Worm (Caenorhabditis elegans) whole organism, L3 larva: ENCODE measurements around the gene gen-1.

Experiments used
- R02D3.7 ChIP-seq: fragments of 150-350 bp; optimal IDR thresholded peaks from 2 replicates; lab custom pipeline; 2014; ENCODE audit warnings: missing biosample characterization, missing genetic modification characterization
- ama-1 ChIP-seq: fragments of 150-350 bp; optimal IDR thresholded peaks from 2 replicates; lab custom pipeline; 2018
- ceh-16 ChIP-seq: sonication (generic microtip); optimal IDR thresholded peaks from 2 replicates; lab custom pipeline; 2017; ENCODE audit warnings: missing biosample characterization, missing genetic modification characterization
- ceh-82 ChIP-seq: fragments of 150-350 bp; optimal IDR thresholded peaks from 2 replicates; lab custom pipeline; 2014; ENCODE audit warnings: missing biosample characterization, missing genetic modification characterization
- ceh-9 ChIP-seq: sonication (generic microtip); optimal IDR thresholded peaks from 2 replicates; lab custom pipeline; 2018; ENCODE audit warnings: missing biosample characterization, missing genetic modification characterization
- daf-12 ChIP-seq: fragments of 150-350 bp; optimal IDR thresholded peaks from 2 replicates; lab custom pipeline; 2014; ENCODE audit warnings: missing biosample characterization, missing genetic modification reagents, missing genetic modification characterization
- egl-27 ChIP-seq: sonication (generic microtip); optimal IDR thresholded peaks from 4 replicates; lab custom pipeline; 2017; ENCODE audit warnings: missing biosample characterization, missing genetic modification reagents, missing genetic modification characterization
- elt-1 ChIP-seq: fragments of 150-350 bp; optimal IDR thresholded peaks from 2 replicates; lab custom pipeline; 2014; ENCODE audit warnings: missing biosample characterization, missing genetic modification characterization
- elt-2 ChIP-seq: sonication (generic microtip); optimal IDR thresholded peaks from 2 replicates; lab custom pipeline; 2016; ENCODE audit warnings: missing genetic modification reagents, mild to moderate bottlenecking, missing genetic modification characterization, missing compliant biosample characterization
- elt-3 ChIP-seq, 3 experiments: fragments of 150-350 bp in 1 of 3; sonication (generic microtip) in 2 of 3; optimal IDR thresholded peaks; 2 replicates in 2 of 3; 4 replicates in 1 of 3; lab custom pipeline; 2014 to 2017; ENCODE audit warnings: missing biosample characterization in 3 of 3, missing genetic modification characterization in 3 of 3
- fkh-10 ChIP-seq: sonication (generic microtip); optimal IDR thresholded peaks from 2 replicates; lab custom pipeline; 2017; ENCODE audit warnings: missing biosample characterization, missing genetic modification reagents, missing genetic modification characterization
- fkh-2 ChIP-seq: fragments of 150-350 bp; optimal IDR thresholded peaks from 2 replicates; lab custom pipeline; 2014; ENCODE audit warnings: missing biosample characterization, missing genetic modification reagents, missing genetic modification characterization
- fos-1 ChIP-seq: fragments of 150-350 bp; optimal IDR thresholded peaks from 2 replicates; lab custom pipeline; 2014; ENCODE audit warnings: missing biosample characterization, missing genetic modification characterization
- hmg-11 ChIP-seq: sonication (generic microtip); optimal IDR thresholded peaks from 2 replicates; lab custom pipeline; 2016; ENCODE audit warnings: missing genetic modification characterization, missing compliant biosample characterization
- jun-1 ChIP-seq: fragments of 150-350 bp; optimal IDR thresholded peaks from 2 replicates; lab custom pipeline; 2014; ENCODE audit warnings: missing biosample characterization, missing genetic modification reagents, missing genetic modification characterization
- lin-15B ChIP-seq: fragments of 150-350 bp; optimal IDR thresholded peaks from 2 replicates; lab custom pipeline; 2014; ENCODE audit warnings: missing biosample characterization, missing genetic modification characterization
- lin-39 ChIP-seq: fragments of 150-350 bp; optimal IDR thresholded peaks from 2 replicates; lab custom pipeline; 2018; ENCODE audit warnings: missing biosample characterization, missing genetic modification reagents, missing genetic modification characterization
- mdl-1 ChIP-seq: fragments of 150-350 bp; optimal IDR thresholded peaks from 2 replicates; lab custom pipeline; 2014; ENCODE audit warnings: missing biosample characterization, missing genetic modification characterization
- nfya-1 ChIP-seq: sonication (generic microtip); optimal IDR thresholded peaks from 2 replicates; lab custom pipeline; 2017; ENCODE audit warnings: missing genetic modification characterization, mild to moderate bottlenecking, missing compliant biosample characterization, antibody characterized with exemption, moderate library complexity; ENCODE audit not compliant: insufficient read depth
- nhr-11 ChIP-seq: fragments of 150-350 bp; optimal IDR thresholded peaks from 2 replicates; lab custom pipeline; 2014; ENCODE audit warnings: missing biosample characterization, missing genetic modification characterization
- nhr-12 ChIP-seq: fragments of 150-350 bp; optimal IDR thresholded peaks from 2 replicates; lab custom pipeline; 2014; ENCODE audit warnings: missing biosample characterization, missing genetic modification characterization
- nhr-237 ChIP-seq: fragments of 150-350 bp; optimal IDR thresholded peaks from 2 replicates; lab custom pipeline; 2014; ENCODE audit warnings: missing biosample characterization, missing genetic modification characterization
- nhr-28 ChIP-seq: fragments of 150-350 bp; optimal IDR thresholded peaks from 2 replicates; lab custom pipeline; 2014; ENCODE audit warnings: missing biosample characterization, missing genetic modification characterization
- nhr-67 ChIP-seq: fragments of 150-350 bp; optimal IDR thresholded peaks from 2 replicates; lab custom pipeline; 2014; ENCODE audit warnings: missing biosample characterization, missing genetic modification characterization
- nhr-76 ChIP-seq: fragments of 150-350 bp; sonication (generic microtip); optimal IDR thresholded peaks from 5 replicates; lab custom pipeline; 2014; ENCODE audit warnings: missing biosample characterization, missing genetic modification characterization
- pha-4 ChIP-seq: fragments of 150-350 bp; optimal IDR thresholded peaks from 2 replicates; lab custom pipeline; 2014; ENCODE audit warnings: missing biosample characterization, missing genetic modification reagents, missing genetic modification characterization
- pqm-1 ChIP-seq: fragments of 150-350 bp; optimal IDR thresholded peaks from 2 replicates; lab custom pipeline; 2017; ENCODE audit warnings: missing biosample characterization, missing genetic modification characterization, inconsistent platforms
- sea-2 ChIP-seq: fragments of 150-350 bp; sonication (generic microtip); optimal IDR thresholded peaks from 4 replicates; lab custom pipeline; 2014; ENCODE audit warnings: missing biosample characterization, missing genetic modification reagents, missing genetic modification characterization
- skn-1 ChIP-seq: fragments of 150-350 bp; optimal IDR thresholded peaks from 2 replicates; lab custom pipeline; 2014; ENCODE audit warnings: missing biosample characterization, missing genetic modification characterization
- snpc-4 ChIP-seq: fragments of 150-350 bp; optimal IDR thresholded peaks from 2 replicates; lab custom pipeline; 2014; ENCODE audit warnings: missing biosample characterization, missing genetic modification characterization
- tbx-2 ChIP-seq: sonication (generic microtip); optimal IDR thresholded peaks from 2 replicates; lab custom pipeline; 2016; ENCODE audit warnings: mild to moderate bottlenecking, missing genetic modification characterization, missing compliant biosample characterization
- unc-62 ChIP-seq: fragments of 150-350 bp; sonication (generic microtip); optimal IDR thresholded peaks from 4 replicates; lab custom pipeline; 2014; ENCODE audit warnings: missing biosample characterization, missing genetic modification reagents, missing genetic modification characterization
- ztf-11 ChIP-seq: fragments of 150-350 bp; optimal IDR thresholded peaks from 2 replicates; lab custom pipeline; 2014; ENCODE audit warnings: missing biosample characterization, missing genetic modification characterization
- ztf-4 ChIP-seq: fragments of 150-350 bp; optimal IDR thresholded peaks from 2 replicates; lab custom pipeline; 2014; ENCODE audit warnings: missing biosample characterization, missing genetic modification characterization

gen-1 gene

ce11 chrIII:6248064-6248687 is at the start of gene gen-1, which contains the start of gene stt-3:
Gene gen-1, minus strand, starts transcription at chrIII:6248158.
Gene stt-3, plus strand, starts transcription at chrIII:6248637.
- TF ChIP-seq nhr-237 (tag; lab: Kevin White, UChicago) (no peak), elt-2 (tag; lab: Kevin White, UChicago) (peak; percentile 12), lin-39 (peak; percentile 69), skn-1 (no peak), daf-12 (tag; lab: Kevin White, UChicago) (no peak), fkh-10 (GFP tag; lab: Kevin White, UChicago) (no peak), R02D3.7 (peak; percentile 80), lin-15B (tag; lab: Kevin White, UChicago) (peak; percentile 62), pqm-1 (no peak)

- no peak for TF ChIP-seq nhr-67 (tag; lab: Kevin White, UChicago)
- no peak for TF ChIP-seq egl-27 (tag; lab: Kevin White, UChicago)
- TF ChIP-seq fkh-2 (tag; lab: Kevin White, UChicago), result no peak
- TF ChIP-seq nhr-12 (tag; lab: Kevin White, UChicago), result no peak
- no peak for TF ChIP-seq hmg-11 (tag; lab: Kevin White, UChicago)
- TF ChIP-seq ama-1, result no peak
- no peak for TF ChIP-seq tbx-2 (tag; lab: Kevin White, UChicago)
- TF ChIP-seq ceh-16 (tag; lab: Kevin White, UChicago), result no peak
- TF ChIP-seq nhr-11 (tag; lab: Kevin White, UChicago), result no peak
- TF ChIP-seq, all 47 proteins: peak for 0
Measured at ce11 chrIII:6297599-6297998, 49.6 kb upstream of the gen-1 start.

ce11 chrIII:6295972-6296700 is 48.2 kb upstream of the gen-1 start, which contains the start of gene F47D12.7:
Gene F47D12.7, minus strand, starts transcription at chrIII:6296022.
- TF ChIP-seq ceh-82 (tag; lab: Kevin White, UChicago) (no peak), elt-1 (tag; lab: Kevin White, UChicago) (peak; percentile 42)

ce11 chrIII:6290469-6291182 is 42.7 kb upstream of the gen-1 start:
- TF ChIP-seq lin-15B (tag; lab: Kevin White, UChicago), result no peak
- TF ChIP-seq jun-1 (tag; lab: Kevin White, UChicago), result peak; percentile 19
- TF ChIP-seq elt-1 (tag; lab: Kevin White, UChicago), result peak; percentile 91
- no peak for TF ChIP-seq nhr-67 (tag; lab: Kevin White, UChicago)
- TF ChIP-seq pqm-1, result peak; percentile 38
- peak; percentile 74 for TF ChIP-seq elt-2 (tag; lab: Kevin White, UChicago)

ce11 chrIII:6289366-6289765 is 41.4 kb upstream of the gen-1 start:
- TF ChIP-seq skn-1 (no peak), elt-3 (tag; optimal IDR thresholded peaks at IDR 0.05; lab: Kevin White, UChicago) (no peak), hmg-11 (tag; lab: Kevin White, UChicago) (no peak), ama-1 (no peak), nfya-1 (peak; percentile 13), ceh-9 (tag; lab: Kevin White, UChicago) (no peak), fkh-10 (GFP tag; lab: Kevin White, UChicago) (no peak), lin-15B (tag; lab: Kevin White, UChicago) (peak; percentile 76)

ce11 chrIII:6287195-6287594 is 39.2 kb upstream of the gen-1 start, which contains the start of gene F47D12.6:
Gene F47D12.6, minus strand, starts transcription at chrIII:6287295.
- TF ChIP-seq nfya-1 (no peak), ztf-11 (tag; lab: Kevin White, UChicago) (no peak), unc-62 (GFP tag; lab: Kevin White, UChicago) (no peak), elt-1 (tag; lab: Kevin White, UChicago) (no peak)

- TF ChIP-seq nfya-1 (no peak), ama-1 (no peak), nhr-28 (no peak), nhr-76 (tag; lab: Kevin White, UChicago) (no peak), ztf-4 (no peak), unc-62 (GFP tag; lab: Kevin White, UChicago) (no peak), sea-2 (GFP tag; lab: Kevin White, UChicago) (no peak), elt-1 (tag; lab: Kevin White, UChicago) (no peak), tbx-2 (tag; lab: Kevin White, UChicago) (no peak), nhr-237 (tag; lab: Kevin White, UChicago) (no peak), egl-27 (tag; lab: Kevin White, UChicago) (no peak), lin-15B (tag; lab: Kevin White, UChicago) (no peak), skn-1 (no peak), pha-4 (no peak), snpc-4 (tag; lab: Kevin White, UChicago) (no peak), pqm-1 (no peak), ceh-82 (tag; lab: Kevin White, UChicago) (no peak), fos-1 (no peak), mdl-1 (no peak)
Measured at ce11 chrIII:6285890-6286289, 37.9 kb upstream of the gen-1 start, which contains the start of gene gadr-3. Gene gadr-3, minus strand, starts transcription at chrIII:6285990.
